Worm (Caenorhabditis elegans) whole organism, late embryonic: ENCODE results near the gene daf-2.

Experiments
- ama-1 ChIP-seq: fragments of 150-350 bp; optimal IDR thresholded peaks from 2 replicates; lab custom pipeline; 2014
- ceh-14 ChIP-seq: sonication (generic microtip); optimal IDR thresholded peaks from 2 replicates; lab custom pipeline; 2016; ENCODE audit warnings: missing genotype, missing genetic modification characterization, missing compliant biosample characterization
- dmd-4 ChIP-seq: sonication (generic microtip); optimal IDR thresholded peaks from 2 replicates; lab custom pipeline; 2016; ENCODE audit warnings: borderline replicate concordance, missing genetic modification characterization, missing compliant biosample characterization
- dve-1 ChIP-seq: sonication (generic microtip); optimal IDR thresholded peaks from 2 replicates; lab custom pipeline; 2017; ENCODE audit warnings: antibody characterized with exemption, mild to moderate bottlenecking, missing genetic modification characterization, missing compliant biosample characterization
- elt-2 ChIP-seq: sonication (generic microtip); optimal IDR thresholded peaks from 2 replicates; lab custom pipeline; 2016; ENCODE audit warnings: missing genetic modification reagents, missing genetic modification characterization, missing compliant biosample characterization
- elt-4 ChIP-seq: sonication (generic microtip); optimal IDR thresholded peaks from 2 replicates; lab custom pipeline; 2016; ENCODE audit warnings: missing genetic modification characterization, missing compliant biosample characterization
- ets-4 ChIP-seq: sonication (generic microtip); optimal IDR thresholded peaks from 2 replicates; lab custom pipeline; 2016; ENCODE audit warnings: missing genetic modification characterization, missing compliant biosample characterization
- fkh-10 ChIP-seq: fragments of 150-350 bp; optimal IDR thresholded peaks from 2 replicates; lab custom pipeline; 2014; ENCODE audit warnings: missing biosample characterization, missing genetic modification reagents, missing genetic modification characterization
- nhr-11 ChIP-seq: fragments of 150-350 bp; optimal IDR thresholded peaks from 2 replicates; lab custom pipeline; 2014; ENCODE audit warnings: missing biosample characterization, missing genetic modification characterization
- pat-9 ChIP-seq: fragments of 200-800 bp; sonication (Bioruptor generic); optimal IDR thresholded peaks from 2 replicates; lab custom pipeline; 2018; ENCODE audit warnings: mild to moderate bottlenecking, missing genetic modification characterization, moderate library complexity, missing compliant biosample characterization
- pqm-1 ChIP-seq: sonication (generic microtip); optimal IDR thresholded peaks from 2 replicates; lab custom pipeline; 2016; ENCODE audit warnings: missing genetic modification characterization, missing compliant biosample characterization
- sox-4 ChIP-seq: sonication (generic microtip); optimal IDR thresholded peaks from 2 replicates; lab custom pipeline; 2017; ENCODE audit warnings: mild to moderate bottlenecking, missing genetic modification characterization, inconsistent platforms, missing compliant biosample characterization

- TF ChIP-seq pqm-1 (tag; lab: Kevin White, UChicago) (no peak), fkh-10 (GFP tag; lab: Kevin White, UChicago) (no peak), elt-4 (no peak), nhr-11 (tag; lab: Kevin White, UChicago) (no peak), elt-2 (tag; lab: Kevin White, UChicago) (no peak), dmd-4 (tag; lab: Kevin White, UChicago) (no peak), pat-9 (tag; lab: Kevin White, UChicago) (no peak), ets-4 (tag; lab: Kevin White, UChicago) (no peak), sox-4 (tag; lab: Kevin White, UChicago) (no peak), ceh-14 (no peak), ama-1 (lab: Kevin White, UChicago) (no peak), dve-1 (no peak)
Measured at ce11 chrIII:2947251-2947650, 93.4 kb downstream of the daf-2 start.
